Fruit fly (Drosophila melanogaster) whole organism, prepupa: ENCODE results near the gene CG9467.

Source experiments
- CG10631 ChIP-seq: fragments of 200-800 bp; sonication (Bioruptor generic); optimal IDR thresholded peaks from 2 replicates; lab custom pipeline; 2016; ENCODE audit warnings: missing biosample characterization, missing genetic modification characterization
- CG10669 ChIP-seq: fragments of 200-800 bp; sonication (Bioruptor generic); optimal IDR thresholded peaks from 3 replicates; lab custom pipeline; 2018; ENCODE audit warnings: missing biosample characterization, mild to moderate bottlenecking, missing genetic modification characterization, moderate library complexity
- CG11762 ChIP-seq: fragments of 200-800 bp; sonication (Bioruptor generic); optimal IDR thresholded peaks from 3 replicates; lab custom pipeline; 2016; ENCODE audit warnings: missing biosample characterization, missing genetic modification characterization; ENCODE audit not compliant: insufficient read depth
- CG11902 ChIP-seq: fragments of 200-800 bp; sonication (Bioruptor generic); optimal IDR thresholded peaks from 3 replicates; lab custom pipeline; 2016; ENCODE audit warnings: missing biosample characterization, missing genetic modification characterization
- CG15336 ChIP-seq: fragments of 200-800 bp; sonication (Bioruptor generic); IDR thresholded peaks from 2 replicates; pipeline ENCODE4 v1.3.6; 2022; ENCODE audit warnings: missing biosample characterization, missing genetic modification characterization
- CG1621 ChIP-seq: fragments of 200-800 bp; sonication (Bioruptor generic); optimal IDR thresholded peaks from 3 replicates; lab custom pipeline; 2018; ENCODE audit warnings: missing biosample characterization, mild to moderate bottlenecking, missing genetic modification characterization
- CG3032 ChIP-seq: fragments of 200-800 bp; optimal IDR thresholded peaks from 2 replicates; lab custom pipeline; 2019; ENCODE audit warnings: missing biosample characterization, mild to moderate bottlenecking, missing genetic modification characterization, moderate library complexity
- CG31627 ChIP-seq: fragments of 200-800 bp; sonication (Bioruptor generic); optimal IDR thresholded peaks from 3 replicates; lab custom pipeline; 2016; ENCODE audit warnings: missing biosample characterization, missing genetic modification characterization
- CG3919 ChIP-seq: fragments of 200-800 bp; sonication (Bioruptor generic); optimal IDR thresholded peaks from 3 replicates; lab custom pipeline; 2016; ENCODE audit warnings: missing biosample characterization, missing genetic modification characterization
- CG4318 ChIP-seq: fragments of 200-800 bp; sonication (Bioruptor generic); optimal IDR thresholded peaks from 3 replicates; lab custom pipeline; 2017; ENCODE audit warnings: missing biosample characterization, mild to moderate bottlenecking, missing genetic modification characterization
- CG6276 ChIP-seq: fragments of 200-800 bp; sonication (Bioruptor generic); optimal IDR thresholded peaks from 2 replicates; lab custom pipeline; 2017; ENCODE audit warnings: missing biosample characterization, mild to moderate bottlenecking, missing genetic modification characterization
- CG6792 ChIP-seq: fragments of 200-800 bp; sonication (Bioruptor generic); optimal IDR thresholded peaks from 3 replicates; lab custom pipeline; 2016; ENCODE audit warnings: missing biosample characterization, missing genetic modification characterization
- CG6854 ChIP-seq: fragments of 200-800 bp; sonication (Bioruptor generic); optimal IDR thresholded peaks from 2 replicates; lab custom pipeline; 2017; ENCODE audit warnings: missing biosample characterization, mild to moderate bottlenecking, missing genetic modification characterization
- CG7368 ChIP-seq: fragments of 200-800 bp; sonication (Bioruptor generic); optimal IDR thresholded peaks from 3 replicates; lab custom pipeline; 2016; ENCODE audit warnings: missing biosample characterization, missing genetic modification characterization
- CG8319 ChIP-seq: fragments of 200-800 bp; sonication (Bioruptor generic); optimal IDR thresholded peaks from 3 replicates; lab custom pipeline; 2016; ENCODE audit warnings: missing biosample characterization, missing genetic modification characterization
- CG8632 ChIP-seq: fragments of 200-800 bp; sonication (Bioruptor generic); optimal IDR thresholded peaks from 3 replicates; lab custom pipeline; 2016; ENCODE audit warnings: missing biosample characterization, missing genetic modification characterization
- Eip75B ChIP-seq: fragments of 200-800 bp; sonication (Bioruptor generic); optimal IDR thresholded peaks from 3 replicates; lab custom pipeline; 2016; ENCODE audit warnings: missing biosample characterization, missing genetic modification characterization
- Eip78C ChIP-seq: fragments of 200-800 bp; sonication (Bioruptor generic); peaks from one replicate; lab custom pipeline; 2016; ENCODE audit warnings: missing biosample characterization, missing genetic modification characterization
- Eip93F ChIP-seq: fragments of 200-800 bp; sonication (Bioruptor generic); optimal IDR thresholded peaks from 2 replicates; lab custom pipeline; 2016; ENCODE audit warnings: missing biosample characterization, mild to moderate bottlenecking, missing genetic modification characterization
- Ets21C ChIP-seq: fragments of 200-800 bp; sonication (Bioruptor generic); optimal IDR thresholded peaks from 3 replicates; lab custom pipeline; 2016; ENCODE audit warnings: missing biosample characterization, missing genetic modification characterization
- Ets96B ChIP-seq: fragments of 200-800 bp; optimal IDR thresholded peaks from 2 replicates; lab custom pipeline; 2019; ENCODE audit warnings: missing biosample characterization, mild to moderate bottlenecking, missing genetic modification characterization, moderate library complexity
- Gug ChIP-seq: fragments of 200-800 bp; sonication (Bioruptor generic); IDR thresholded peaks from 2 replicates; pipeline ENCODE4 v1.3.6; 2022; ENCODE audit warnings: missing biosample characterization, missing genetic modification characterization
- Hr38 ChIP-seq: sonication (Bioruptor generic); optimal IDR thresholded peaks from 2 replicates; lab custom pipeline; 2016; ENCODE audit warnings: missing biosample characterization, missing genetic modification characterization
- Hr39 ChIP-seq: fragments of 200-800 bp; sonication (Bioruptor generic); optimal IDR thresholded peaks from 2 replicates; lab custom pipeline; 2016; ENCODE audit warnings: missing biosample characterization, missing genetic modification characterization
- Lpt ChIP-seq: fragments of 200-800 bp; sonication (Bioruptor generic); optimal IDR thresholded peaks from 3 replicates; lab custom pipeline; 2016; ENCODE audit warnings: missing biosample characterization, missing genetic modification characterization
- Met ChIP-seq: fragments of 200-800 bp; sonication (Bioruptor generic); optimal IDR thresholded peaks from 3 replicates; lab custom pipeline; 2016; ENCODE audit warnings: missing biosample characterization, missing genetic modification characterization
- achi ChIP-seq: fragments of 200-800 bp; sonication (Bioruptor generic); optimal IDR thresholded peaks from 3 replicates; lab custom pipeline; 2016; ENCODE audit warnings: missing biosample characterization, missing genetic modification characterization
- acj6 ChIP-seq: fragments of 200-800 bp; sonication (Bioruptor generic); optimal IDR thresholded peaks from 3 replicates; lab custom pipeline; 2016; ENCODE audit warnings: missing biosample characterization, missing genetic modification characterization
- eg ChIP-seq: fragments of 200-800 bp; sonication (Bioruptor generic); IDR thresholded peaks from 3 replicates; pipeline ENCODE4 v1.3.6; 2022; ENCODE audit warnings: missing biosample characterization, missing genetic modification characterization
- fd59A ChIP-seq: fragments of 200-800 bp; sonication (Bioruptor generic); optimal IDR thresholded peaks from 2 replicates; lab custom pipeline; 2017; ENCODE audit warnings: missing biosample characterization, mild to moderate bottlenecking, missing genetic modification characterization, missing genetic modification reagents
- fkh ChIP-seq: fragments of 200-800 bp; sonication (Bioruptor generic); optimal IDR thresholded peaks from 3 replicates; lab custom pipeline; 2017; ENCODE audit warnings: missing biosample characterization, mild to moderate bottlenecking, missing genetic modification characterization, moderate library complexity
- net ChIP-seq: fragments of 200-800 bp; sonication (Bioruptor generic); optimal IDR thresholded peaks from 3 replicates; lab custom pipeline; 2016; ENCODE audit warnings: missing biosample characterization, missing genetic modification characterization
- spab ChIP-seq: fragments of 200-800 bp; sonication (Bioruptor generic); optimal IDR thresholded peaks from 2 replicates; lab custom pipeline; 2017; ENCODE audit warnings: missing biosample characterization, mild to moderate bottlenecking, missing genetic modification characterization, missing genetic modification reagents
- svp ChIP-seq: fragments of 200-800 bp; sonication (Bioruptor generic); peaks from one replicate; lab custom pipeline; 2016; ENCODE audit warnings: missing biosample characterization, missing genetic modification characterization
- topi ChIP-seq: fragments of 200-800 bp; sonication (Bioruptor generic); optimal IDR thresholded peaks from 3 replicates; lab custom pipeline; 2016; ENCODE audit warnings: missing biosample characterization, missing genetic modification characterization

Gene CG9467

DNA sequence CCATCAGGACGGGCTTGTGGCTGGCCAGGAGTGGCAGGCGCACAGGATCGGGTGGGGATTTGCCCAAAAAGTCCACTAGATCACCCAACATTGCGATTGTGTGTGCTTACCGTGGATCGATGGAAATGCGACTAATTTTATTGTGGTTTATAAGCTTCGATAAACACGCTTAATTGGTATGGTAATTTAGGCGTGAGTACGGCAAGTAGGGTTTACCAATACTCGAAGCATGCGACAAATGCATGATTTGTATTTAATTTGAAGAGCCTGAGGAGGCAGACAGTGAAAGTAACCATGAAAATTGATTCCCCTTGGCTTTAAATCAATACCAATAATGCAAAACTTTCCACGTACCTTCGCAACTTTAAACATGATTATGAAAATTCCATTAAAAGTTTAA, 19.0 kb upstream of the CG9467 start, which contains the start of gene CG9458:
Gene CG9458, minus strand, starts transcription at position 101 of the 400 bp plus-strand sequence.
- TF ChIP-seq svp (GFP tag; lab: Kevin White, UChicago) (no peak), CG1621 (tag; lab: Kevin White, UChicago) (no peak), CG4318 (GFP tag; lab: Kevin White, UChicago) (no peak), CG8319 (GFP tag; lab: Kevin White, UChicago) (no peak), CG6854 (GFP tag; lab: Kevin White, UChicago) (no peak), topi (GFP tag; lab: Kevin White, UChicago) (no peak), Met (GFP tag; lab: Kevin White, UChicago) (no peak), CG6276 (GFP tag; lab: Kevin White, UChicago) (no peak)
- TF ChIP-seq, all 60 proteins: peak for 0

DNA sequence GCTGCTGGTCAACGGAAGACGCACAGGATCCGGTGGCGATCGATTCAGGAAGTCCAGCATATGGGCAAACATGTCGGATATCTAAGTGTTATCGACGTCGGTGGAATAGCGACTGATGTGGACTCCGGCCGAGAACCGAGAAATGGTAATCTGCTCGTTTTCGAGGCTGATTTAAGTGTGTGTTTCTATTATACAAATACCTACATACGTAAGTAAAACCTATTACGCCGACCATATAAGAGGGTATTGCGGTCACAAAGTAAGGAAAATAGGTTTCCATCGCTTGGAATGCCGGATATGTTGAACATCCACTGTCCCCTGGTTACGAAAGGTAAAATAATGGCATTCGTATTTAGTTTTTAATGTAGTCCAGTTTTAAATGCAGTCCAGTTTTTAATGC, 17.5 kb upstream of the CG9467 start, which contains the start of gene CG9459:
Gene CG9459, minus strand, starts transcription at position 101 of the 400 bp plus-strand sequence.
- no peak for TF ChIP-seq CG3032 (tag; lab: Kevin White, UChicago)
- no peak for TF ChIP-seq CG7368
- no peak for TF ChIP-seq spab (GFP tag; lab: Kevin White, UChicago)
- TF ChIP-seq CG15336 (GFP tag; lab: Robert Waterston, UW): no peak
- TF ChIP-seq Gug (GFP tag; lab: Robert Waterston, UW): no peak
- TF ChIP-seq Eip75B: no peak
- TF ChIP-seq CG10669 (GFP tag; lab: Kevin White, UChicago): no peak
- TF ChIP-seq CG31627: no peak
- no peak for TF ChIP-seq Ets96B (tag; lab: Kevin White, UChicago)
- no peak for TF ChIP-seq Eip78C (GFP tag; lab: Kevin White, UChicago)
- TF ChIP-seq Hr39 (GFP tag; lab: Kevin White, UChicago): no peak
- no peak for TF ChIP-seq svp (GFP tag; lab: Kevin White, UChicago)
- TF ChIP-seq Lpt: no peak
- no peak for TF ChIP-seq CG10631
- TF ChIP-seq acj6 (GFP tag; lab: Kevin White, UChicago): no peak
- no peak for TF ChIP-seq eg (GFP tag; lab: Robert Waterston, UW)
- TF ChIP-seq achi (GFP tag; lab: Kevin White, UChicago): no peak

DNA sequence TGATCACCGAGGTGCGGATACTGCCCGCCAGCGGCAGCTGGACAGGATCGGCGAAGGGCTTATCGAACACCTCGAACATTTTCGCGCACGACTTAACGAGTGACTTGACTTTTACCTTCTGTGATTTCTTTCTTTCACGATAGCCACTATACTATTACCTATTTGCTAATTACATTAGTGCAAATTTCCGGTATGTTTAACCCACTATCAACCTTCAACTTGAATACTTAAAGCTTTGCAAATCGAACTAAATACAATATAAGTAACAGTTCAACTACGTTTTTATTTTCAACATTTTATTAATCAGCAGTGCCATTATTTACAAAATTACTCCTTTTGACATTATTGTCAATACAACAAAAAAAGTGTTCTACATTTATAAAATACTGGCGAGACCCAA, 16.1 kb upstream of the CG9467 start, which contains the start of gene CG16904:
Gene CG16904, minus strand, starts transcription at position 101 of the 400 bp plus-strand sequence.
- TF ChIP-seq Hr38 (GFP tag; lab: Kevin White, UChicago) (no peak), Met (GFP tag; lab: Kevin White, UChicago) (no peak), net (GFP tag; lab: Kevin White, UChicago) (no peak), CG15336 (GFP tag; lab: Robert Waterston, UW) (no peak), CG3919 (GFP tag; lab: Kevin White, UChicago) (no peak), CG10669 (GFP tag; lab: Kevin White, UChicago) (no peak), Ets21C (no peak), Hr39 (GFP tag; lab: Kevin White, UChicago) (no peak), CG8632 (no peak), fd59A (no peak), CG6854 (GFP tag; lab: Kevin White, UChicago) (no peak), eg (GFP tag; lab: Robert Waterston, UW) (no peak), Eip93F (no peak), CG1621 (tag; lab: Kevin White, UChicago) (no peak), CG11902 (GFP tag; lab: Kevin White, UChicago) (no peak), Eip75B (no peak), fkh (no peak), CG11762 (no peak), acj6 (GFP tag; lab: Kevin White, UChicago) (no peak), CG6792 (GFP tag; lab: Kevin White, UChicago) (no peak)

DNA sequence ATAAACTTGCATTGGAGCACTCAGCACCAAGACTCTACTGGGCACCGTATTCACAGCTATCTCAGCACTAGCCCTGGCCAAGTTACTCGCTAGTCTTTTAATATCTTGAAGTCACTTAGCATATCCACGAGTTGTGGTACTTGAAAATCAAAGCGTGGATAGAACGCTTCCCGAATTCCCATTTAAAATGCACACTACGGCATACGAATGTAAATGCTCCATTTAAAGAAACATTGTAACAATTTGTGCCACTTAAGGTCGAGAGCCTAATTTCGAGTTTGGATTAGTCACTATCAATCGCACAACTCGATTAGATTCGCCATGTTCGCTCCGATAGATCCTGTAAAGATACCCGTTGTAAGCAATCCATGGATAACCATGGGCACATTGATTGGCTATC, 13.0 kb upstream of the CG9467 start, which contains the start of gene eloF:
Gene eloF, plus strand, starts transcription at position 301 of the 400 bp plus-strand sequence.
- TF ChIP-seq CG8319 (GFP tag; lab: Kevin White, UChicago): no peak
- TF ChIP-seq, all 60 proteins: peak for 0
